Worm (Caenorhabditis elegans): ENCODE measurements around the gene F25G6.8.

The F25G6.8 gene

DNA sequence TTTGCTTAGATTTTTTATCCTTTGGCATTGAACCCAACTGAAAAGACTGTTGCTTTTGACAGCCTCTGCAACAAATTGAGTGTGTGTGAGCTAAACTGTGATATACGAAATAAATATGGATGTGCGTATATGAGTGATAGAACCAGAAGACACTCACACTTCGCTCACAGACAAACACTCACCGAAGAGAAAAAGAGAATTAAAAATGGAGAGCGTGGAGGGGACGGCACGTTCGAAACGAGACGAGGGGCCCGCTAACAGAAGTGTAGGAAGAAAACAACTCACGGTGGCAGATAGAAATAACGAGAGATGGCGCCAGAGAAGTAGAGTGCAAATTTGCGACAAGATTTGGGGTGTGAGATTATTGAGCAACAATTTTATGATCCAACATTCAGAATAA lies 46.7 kb downstream of the F25G6.8 start (continued):
- no peak for TF ChIP-seq lsy-2 (tag; optimal IDR thresholded peaks at IDR 0.05)
- TF ChIP-seq nhr-111 (GFP tag; optimal IDR thresholded peaks at IDR 0.05), result no peak
- TF ChIP-seq nhr-25 (tag; optimal IDR thresholded peaks at IDR 0.05; ENCODE audit: borderline replicate concordance, insufficient read depth), result no peak
- no peak for TF ChIP-seq D1046.2 (GFP tag; IDR thresholded peaks at IDR 0.05)
- TF ChIP-seq mdl-1 (tag; optimal IDR thresholded peaks at IDR 0.05), result peak in 1 of 2 experiments; percentile 53
- TF ChIP-seq ztf-7 (tag; optimal IDR thresholded peaks at IDR 0.05), result no peak
- no peak for TF ChIP-seq daf-8 (GFP tag; IDR thresholded peaks at IDR 0.05)
- no peak for TF ChIP-seq ama-1 (optimal IDR thresholded peaks at IDR 0.05)
- TF ChIP-seq nhr-77 (tag; optimal IDR thresholded peaks at IDR 0.05), result no peak
- no peak for TF ChIP-seq vab-7 (GFP tag; IDR thresholded peaks at IDR 0.05)
- no peak for TF ChIP-seq lin-1 (GFP tag; IDR thresholded peaks at IDR 0.05)
- no peak for TF ChIP-seq dmd-9 (GFP tag; IDR thresholded peaks at IDR 0.05)
- no peak for TF ChIP-seq lin-29 (GFP tag; IDR thresholded peaks at IDR 0.05)
- peak; percentile 39 for TF ChIP-seq mes-2 (tag; optimal IDR thresholded peaks at IDR 0.05; ENCODE audit: poor library complexity, severe bottlenecking)
- no peak for TF ChIP-seq arid-1 (GFP tag; conservative IDR thresholded peaks at IDR 0.05)
- no peak for TF ChIP-seq ceh-28 (tag; optimal IDR thresholded peaks at IDR 0.05)
- TF ChIP-seq ZK546.5 (tag; optimal IDR thresholded peaks at IDR 0.05), result no peak
- TF ChIP-seq nhr-237 (tag; optimal IDR thresholded peaks at IDR 0.05), result no peak
- no peak for TF ChIP-seq spr-3 (GFP tag; optimal IDR thresholded peaks at IDR 0.05)
- TF ChIP-seq nhr-28 (tag; optimal IDR thresholded peaks at IDR 0.05), result peak; percentile 11
- TF ChIP-seq ceh-32 (tag; optimal IDR thresholded peaks at IDR 0.05; ENCODE audit: poor library complexity), result no peak
- TF ChIP-seq saeg-2 (GFP tag; IDR thresholded peaks at IDR 0.05), result no peak
- no peak for TF ChIP-seq skn-1 (tag; optimal IDR thresholded peaks at IDR 0.05)
- peak; percentile 44 for TF ChIP-seq nhr-11 (tag; optimal IDR thresholded peaks at IDR 0.05)
- TF ChIP-seq hlh-30 (tag; optimal IDR thresholded peaks at IDR 0.05; ENCODE audit: insufficient read depth), result no peak
- TF ChIP-seq lir-3 (tag; optimal IDR thresholded peaks at IDR 0.05), result no peak
- TF ChIP-seq unc-62 (GFP tag; optimal IDR thresholded peaks at IDR 0.05 in 1 of 2), result peak in 1 of 2 experiments; percentile 97
- TF ChIP-seq unc-62 (tag; optimal IDR thresholded peaks at IDR 0.05), result no peak
- TF ChIP-seq daf-19 (GFP tag; conservative IDR thresholded peaks at IDR 0.05), result no peak
- TF ChIP-seq lin-13 (GFP tag; optimal IDR thresholded peaks at IDR 0.05), result no peak
- no peak for TF ChIP-seq nhr-48 (tag; optimal IDR thresholded peaks at IDR 0.05)
- no peak for TF ChIP-seq unc-130 (GFP tag; optimal IDR thresholded peaks at IDR 0.05)
- TF ChIP-seq spr-1 (tag; optimal IDR thresholded peaks at IDR 0.05), result no peak
- no peak for TF ChIP-seq cey-2 (tag; optimal IDR thresholded peaks at IDR 0.05; ENCODE audit: borderline replicate concordance, insufficient read depth)
- no peak for TF ChIP-seq dmd-8 (GFP tag; IDR thresholded peaks at IDR 0.05)
- no peak for TF ChIP-seq Y48G9A.11 (GFP tag; IDR thresholded peaks at IDR 0.05)
- TF ChIP-seq T26A8.4 (GFP tag; IDR thresholded peaks at IDR 0.05), result no peak
- TF ChIP-seq snpc-4 (tag; optimal IDR thresholded peaks at IDR 0.05), result no peak

- TF ChIP-seq Y105C5A.15 (GFP tag; IDR thresholded peaks at IDR 0.05) (no peak), unc-62 (GFP tag; optimal IDR thresholded peaks at IDR 0.05 in 1 of 2) (peak in 1 of 2 experiments; percentile 82), unc-62 (tag; optimal IDR thresholded peaks at IDR 0.05) (no peak)
Observed at ce11 chrV:8517711-8518110, 47.3 kb downstream of the F25G6.8 start.

DNA sequence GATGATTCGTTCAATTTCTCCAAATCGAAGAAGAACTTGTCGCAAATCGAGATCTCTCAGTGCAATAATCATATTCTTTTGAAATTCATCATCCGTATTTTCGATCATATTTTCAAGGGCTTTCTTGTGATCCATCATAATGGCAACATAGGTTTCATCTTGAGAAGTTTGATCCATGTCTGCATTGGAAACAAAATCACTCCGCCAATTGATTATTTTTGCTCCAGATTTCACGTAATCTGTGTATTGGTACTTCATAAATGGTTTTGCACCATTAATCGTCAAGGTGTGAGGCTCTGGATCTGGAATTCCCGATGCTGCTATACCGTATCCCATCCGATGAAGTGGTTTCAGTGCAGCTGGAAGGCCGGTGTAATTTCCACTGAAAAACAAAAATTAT lies 48.5 kb downstream of the F25G6.8 start:
- no peak for TF ChIP-seq nhr-111 (GFP tag; optimal IDR thresholded peaks at IDR 0.05)
- TF ChIP-seq aha-1 (tag), result peak; percentile 96
